Worm (Caenorhabditis elegans) whole organism, L1 larva: Measurements from ENCODE around the gene D2096.10.

Experiments
- aly-2 ChIP-seq: fragments of 150-350 bp; optimal IDR thresholded peaks from 2 replicates; lab custom pipeline; 2014; ENCODE audit warnings: missing biosample characterization, missing genetic modification characterization
- dpl-1 ChIP-seq, 3 experiments: fragments of 150-350 bp in 2 of 3; sonication (generic microtip) in 1 of 3; optimal IDR thresholded peaks; 2 replicates each; lab custom pipeline; 2014 to 2017; ENCODE audit warnings: missing biosample characterization in 3 of 3, missing genetic modification characterization in 3 of 3, missing genetic modification reagents in 3 of 3
- lsy-2 ChIP-seq, 2 experiments: fragments of 150-350 bp; optimal IDR thresholded peaks; 2 replicates each; lab custom pipeline; 2014; ENCODE audit warnings: missing biosample characterization in 2 of 2, missing genetic modification characterization in 2 of 2
- nhr-11 ChIP-seq: fragments of 150-350 bp; optimal IDR thresholded peaks from 2 replicates; lab custom pipeline; 2014; ENCODE audit warnings: missing biosample characterization, missing genetic modification characterization
- nhr-76 ChIP-seq: sonication (generic microtip); optimal IDR thresholded peaks from 2 replicates; lab custom pipeline; 2017; ENCODE audit warnings: missing biosample characterization, missing genetic modification characterization
- nhr-77 ChIP-seq: fragments of 150-350 bp; optimal IDR thresholded peaks from 2 replicates; lab custom pipeline; 2014; ENCODE audit warnings: missing biosample characterization, missing genetic modification characterization
- pqm-1 ChIP-seq: sonication (generic microtip); optimal IDR thresholded peaks from 3 replicates; lab custom pipeline; 2017; ENCODE audit warnings: missing biosample characterization, missing genetic modification characterization
- rnt-1 ChIP-seq: sonication (generic microtip); optimal IDR thresholded peaks from 2 replicates; lab custom pipeline; 2016; ENCODE audit warnings: mild to moderate bottlenecking, missing genetic modification characterization, moderate library complexity, missing compliant biosample characterization
- sptf-1 ChIP-seq: fragments of 150-350 bp; optimal IDR thresholded peaks from 2 replicates; lab custom pipeline; 2014; ENCODE audit warnings: missing biosample characterization, missing genetic modification characterization

ce11 chrIV:8394105-8394504 is 5.1 kb upstream of the D2096.10 start, which contains the start of gene D2096.11:
- no peak for TF ChIP-seq nhr-76 (tag; lab: Kevin White, UChicago)
- no peak for TF ChIP-seq lsy-2 (tag; optimal IDR thresholded peaks at IDR 0.05; lab: Kevin White, UChicago)
- TF ChIP-seq nhr-77 (tag; lab: Kevin White, UChicago): no peak
- no peak for TF ChIP-seq sptf-1 (tag; lab: Kevin White, UChicago)
- no peak for TF ChIP-seq nhr-11 (tag; lab: Kevin White, UChicago)
- TF ChIP-seq pqm-1: no peak
- no peak for TF ChIP-seq dpl-1 (GFP tag; optimal IDR thresholded peaks at IDR 0.05; lab: Kevin White, UChicago)
- TF ChIP-seq aly-2: no peak
- no peak for TF ChIP-seq rnt-1
